Worm (Caenorhabditis elegans) whole organism, late embryonic: Measurements from ENCODE around the gene inx-1.

Experiments used
- C08G9.2 ChIP-seq: sonication (generic microtip); optimal IDR thresholded peaks from 2 replicates; lab custom pipeline; 2016; ENCODE audit warnings: mild to moderate bottlenecking, missing genetic modification characterization, moderate library complexity, missing compliant biosample characterization
- C38D4.7 ChIP-seq: fragments of 200-800 bp; sonication (Bioruptor generic); optimal IDR thresholded peaks from 2 replicates; lab custom pipeline; 2018; ENCODE audit warnings: mild to moderate bottlenecking, missing genetic modification characterization, moderate library complexity, missing compliant biosample characterization
- F13H6.1 ChIP-seq: sonication (generic microtip); optimal IDR thresholded peaks from 2 replicates; lab custom pipeline; 2016; ENCODE audit warnings: missing genetic modification characterization, missing compliant biosample characterization
- K09A11.1 ChIP-seq: sonication (generic microtip); optimal IDR thresholded peaks from 2 replicates; lab custom pipeline; 2017; ENCODE audit warnings: antibody characterized with exemption, mild to moderate bottlenecking, missing genetic modification characterization, missing compliant biosample characterization; ENCODE audit not compliant: insufficient read depth
- Y22D7AL.16 ChIP-seq: sonication (generic microtip); optimal IDR thresholded peaks from 2 replicates; lab custom pipeline; 2016; ENCODE audit warnings: missing genetic modification characterization, missing compliant biosample characterization
- ama-1 ChIP-seq: fragments of 150-350 bp; optimal IDR thresholded peaks from 2 replicates; lab custom pipeline; 2014
- ceh-19 ChIP-seq: fragments of 200-800 bp; sonication (Bioruptor generic); optimal IDR thresholded peaks from 2 replicates; lab custom pipeline; 2018; ENCODE audit warnings: mild to moderate bottlenecking, missing genetic modification characterization, missing compliant biosample characterization
- ceh-2 ChIP-seq: sonication (generic microtip); optimal IDR thresholded peaks from 2 replicates; lab custom pipeline; 2016; ENCODE audit warnings: missing genotype, missing genetic modification characterization, missing compliant biosample characterization
- ceh-22 ChIP-seq: sonication (generic microtip); optimal IDR thresholded peaks from 2 replicates; lab custom pipeline; 2017; ENCODE audit warnings: missing biosample characterization, missing genetic modification characterization
- ceh-24 ChIP-seq: sonication (generic microtip); optimal IDR thresholded peaks from 2 replicates; lab custom pipeline; 2016; ENCODE audit warnings: mild to moderate bottlenecking, missing genetic modification characterization, missing compliant biosample characterization
- ceh-31 ChIP-seq: sonication (generic microtip); optimal IDR thresholded peaks from 2 replicates; lab custom pipeline; 2016; ENCODE audit warnings: missing genetic modification characterization, missing compliant biosample characterization
- ceh-45 ChIP-seq: fragments of 200-800 bp; sonication (Bioruptor generic); IDR thresholded peaks from 2 replicates; pipeline ENCODE4 v1.3.6; 2022; ENCODE audit warnings: missing genetic modification reagents, missing genetic modification characterization, missing compliant biosample characterization
- ceh-48 ChIP-seq: sonication (generic microtip); optimal IDR thresholded peaks from 2 replicates; lab custom pipeline; 2016; ENCODE audit warnings: missing genetic modification characterization, inconsistent platforms, missing compliant biosample characterization
- ceh-9 ChIP-seq: sonication (generic microtip); optimal IDR thresholded peaks from 2 replicates; lab custom pipeline; 2016; ENCODE audit warnings: mild to moderate bottlenecking, missing genetic modification characterization, inconsistent platforms, missing compliant biosample characterization
- che-1 ChIP-seq: sonication (generic microtip); optimal IDR thresholded peaks from 2 replicates; lab custom pipeline; 2016; ENCODE audit warnings: mild to moderate bottlenecking, missing genetic modification characterization, missing compliant biosample characterization
- elt-4 ChIP-seq: sonication (generic microtip); optimal IDR thresholded peaks from 2 replicates; lab custom pipeline; 2016; ENCODE audit warnings: missing genetic modification characterization, missing compliant biosample characterization
- gmeb-2 ChIP-seq: sonication (generic microtip); optimal IDR thresholded peaks from 2 replicates; lab custom pipeline; 2016; ENCODE audit warnings: missing genetic modification characterization, inconsistent platforms, missing compliant biosample characterization
- hlh-13 ChIP-seq: fragments of 200-800 bp; sonication (Bioruptor generic); optimal IDR thresholded peaks from 2 replicates; lab custom pipeline; 2018; ENCODE audit warnings: mild to moderate bottlenecking, missing genetic modification characterization, missing compliant biosample characterization
- hlh-15 ChIP-seq: sonication (generic microtip); optimal IDR thresholded peaks from 2 replicates; lab custom pipeline; 2016; ENCODE audit warnings: missing genetic modification characterization, missing compliant biosample characterization
- hlh-6 ChIP-seq: sonication (generic microtip); optimal IDR thresholded peaks from 2 replicates; lab custom pipeline; 2016; ENCODE audit warnings: missing genotype, missing genetic modification characterization, missing compliant biosample characterization
- nfya-1 ChIP-seq: sonication (generic microtip); optimal IDR thresholded peaks from 2 replicates; lab custom pipeline; 2017; ENCODE audit warnings: missing genetic modification characterization, mild to moderate bottlenecking, missing compliant biosample characterization, antibody characterized with exemption, moderate library complexity
- nhr-11 ChIP-seq: fragments of 150-350 bp; optimal IDR thresholded peaks from 2 replicates; lab custom pipeline; 2014; ENCODE audit warnings: missing biosample characterization, missing genetic modification characterization
- nhr-232 ChIP-seq: sonication (generic microtip); optimal IDR thresholded peaks from 2 replicates; lab custom pipeline; 2016; ENCODE audit warnings: missing genetic modification characterization, missing compliant biosample characterization
- odd-2 ChIP-seq: sonication (generic microtip); optimal IDR thresholded peaks from 2 replicates; lab custom pipeline; 2017; ENCODE audit warnings: antibody characterized with exemption, mild to moderate bottlenecking, missing genetic modification characterization, missing compliant biosample characterization
- pag-3 ChIP-seq: sonication (generic microtip); optimal IDR thresholded peaks from 2 replicates; lab custom pipeline; 2016; ENCODE audit warnings: missing compliant biosample characterization, missing genetic modification characterization, borderline replicate concordance
- pax-1 ChIP-seq: fragments of 150-350 bp; optimal IDR thresholded peaks from 2 replicates; lab custom pipeline; 2014; ENCODE audit warnings: missing biosample characterization, missing genetic modification characterization
- pha-4 ChIP-seq: fragments of 150-350 bp; optimal IDR thresholded peaks from 2 replicates; lab custom pipeline; 2018; ENCODE audit warnings: missing biosample characterization, missing genetic modification reagents, missing genetic modification characterization
- pros-1 ChIP-seq: fragments of 150-350 bp; optimal IDR thresholded peaks from 2 replicates; lab custom pipeline; 2014; ENCODE audit warnings: missing biosample characterization, missing genetic modification reagents, missing genetic modification characterization
- ref-2 ChIP-seq: sonication (generic microtip); optimal IDR thresholded peaks from 2 replicates; lab custom pipeline; 2016; ENCODE audit warnings: missing genetic modification characterization, missing compliant biosample characterization
- rnt-1 ChIP-seq: sonication (generic microtip); optimal IDR thresholded peaks from 2 replicates; lab custom pipeline; 2016; ENCODE audit warnings: missing genetic modification characterization, missing compliant biosample characterization
- syd-9 ChIP-seq: sonication (generic microtip); optimal IDR thresholded peaks from 2 replicates; lab custom pipeline; 2016; ENCODE audit warnings: mild to moderate bottlenecking, missing genetic modification characterization, moderate library complexity, missing compliant biosample characterization
- tbx-2 ChIP-seq: sonication (generic microtip); optimal IDR thresholded peaks from 2 replicates; lab custom pipeline; 2016; ENCODE audit warnings: missing genetic modification characterization, missing compliant biosample characterization
- unc-3 ChIP-seq, 2 experiments: fragments of 200-800 bp in 1 of 2; sonication (Bioruptor generic) in 1 of 2; sonication (generic microtip) in 1 of 2; conservative IDR thresholded peaks in 1 of 2; optimal IDR thresholded peaks in 1 of 2; 2 replicates each; pipeline versions ENCODE4 v1.3.6 to Lab custom; 2016 to 2022; ENCODE audit warnings: missing compliant biosample characterization in 2 of 2, missing genetic modification characterization in 2 of 2, missing genetic modification reagents in 1 of 2
- unc-42 ChIP-seq: sonication (generic microtip); optimal IDR thresholded peaks from 2 replicates; lab custom pipeline; 2016; ENCODE audit warnings: missing genotype, missing genetic modification characterization, missing compliant biosample characterization
- unc-55 ChIP-seq: sonication (generic microtip); optimal IDR thresholded peaks from 2 replicates; lab custom pipeline; 2017; ENCODE audit warnings: missing biosample characterization, missing genetic modification reagents, missing genetic modification characterization

The inx-1 gene

DNA sequence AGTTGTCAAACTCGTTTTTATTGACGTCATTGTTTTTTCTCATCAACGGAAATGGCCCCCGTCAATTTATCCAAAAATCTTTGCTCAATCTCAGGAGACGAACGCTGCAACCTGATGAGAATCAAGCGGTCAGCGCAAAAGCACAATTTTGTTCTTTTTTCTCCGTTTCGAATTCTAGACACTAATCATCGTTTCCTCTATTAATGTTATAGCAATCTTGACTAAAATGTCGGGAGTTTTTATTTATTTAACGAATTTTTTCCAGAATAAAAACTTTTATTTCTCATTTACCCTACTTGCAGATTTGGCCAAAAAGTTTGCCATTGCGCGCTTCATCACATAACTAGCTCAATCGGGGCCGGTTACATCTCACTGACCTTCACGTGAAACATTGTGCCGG is 33.1 kb upstream of the inx-1 start, which contains the start of gene F01E11.18:
TSS of gene F01E11.18 (plus strand) at position 301 of the 400 bp plus-strand sequence.
- TF ChIP-seq F13H6.1 (tag; lab: Kevin White, UChicago): no peak

- no peak for TF ChIP-seq syd-9 (tag; lab: Kevin White, UChicago)
- no peak for TF ChIP-seq pros-1
- no peak for TF ChIP-seq ceh-2 (tag; lab: Kevin White, UChicago)
- no peak for TF ChIP-seq gmeb-2 (tag; lab: Kevin White, UChicago)
- no peak for TF ChIP-seq ceh-48 (tag; lab: Kevin White, UChicago)
- no peak for TF ChIP-seq hlh-15 (tag; lab: Kevin White, UChicago)
- TF ChIP-seq unc-55 (GFP tag; lab: Kevin White, UChicago): no peak
- TF ChIP-seq ceh-22 (tag; lab: Kevin White, UChicago): no peak
- no peak for TF ChIP-seq ceh-24 (tag; lab: Kevin White, UChicago)
Observed at ce11 chrX:6988212-6988611, 32.0 kb upstream of the inx-1 start.

DNA sequence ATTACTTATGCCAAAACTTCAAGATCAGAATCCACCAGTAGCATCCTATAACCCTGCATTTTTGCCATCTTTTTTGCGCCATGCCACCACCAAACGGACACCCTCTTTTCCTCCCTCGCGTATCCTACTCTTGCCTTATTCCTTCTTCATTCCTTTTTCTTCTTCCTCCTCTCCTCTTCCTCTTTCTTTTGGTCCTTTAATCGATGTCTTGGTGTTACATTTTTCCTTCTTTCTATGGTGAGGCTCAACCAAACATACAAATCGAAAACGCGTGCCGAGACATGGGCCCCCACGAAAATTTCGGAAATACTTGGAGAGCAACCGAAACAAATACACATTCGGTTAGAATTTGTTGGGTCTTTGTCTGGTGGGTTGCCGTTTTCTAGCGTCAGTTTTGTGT is 15.1 kb upstream of the inx-1 start:
- TF ChIP-seq ceh-2 (tag; lab: Kevin White, UChicago): no peak
- no peak for TF ChIP-seq pha-4 (tag; lab: Kevin White, UChicago)
- no peak for TF ChIP-seq rnt-1 (tag; lab: Kevin White, UChicago)
- TF ChIP-seq ceh-31 (tag; lab: Kevin White, UChicago): peak; percentile 28
- peak; percentile 33 for TF ChIP-seq ceh-19 (GFP tag; lab: Kevin White, UChicago)
- no peak for TF ChIP-seq hlh-6 (tag; lab: Kevin White, UChicago)
- no peak for TF ChIP-seq che-1 (tag; lab: Kevin White, UChicago)
- TF ChIP-seq C08G9.2 (tag; lab: Kevin White, UChicago): no peak
- peak; percentile 46 for TF ChIP-seq ceh-48 (tag; lab: Kevin White, UChicago)
- no peak for TF ChIP-seq Y22D7AL.16
- no peak for TF ChIP-seq ceh-45 (GFP tag; lab: Robert Waterston, UW)
- TF ChIP-seq tbx-2 (tag; lab: Kevin White, UChicago): peak; percentile 15
- TF ChIP-seq nhr-232 (tag; lab: Kevin White, UChicago): no peak
- no peak for TF ChIP-seq pag-3 (tag; lab: Kevin White, UChicago)
- no peak for TF ChIP-seq ama-1 (lab: Kevin White, UChicago)
- TF ChIP-seq unc-3 (GFP tag; conservative IDR thresholded peaks at IDR 0.05; lab: Robert Waterston, UW): no peak
- TF ChIP-seq unc-3 (tag; optimal IDR thresholded peaks at IDR 0.05; lab: Kevin White, UChicago): no peak
- no peak for TF ChIP-seq elt-4 (tag; lab: Kevin White, UChicago)
- TF ChIP-seq unc-42 (tag; lab: Kevin White, UChicago): no peak
- TF ChIP-seq ref-2 (tag; lab: Kevin White, UChicago): no peak
- peak; percentile 43 for TF ChIP-seq nfya-1 (tag; lab: Kevin White, UChicago)
- TF ChIP-seq, all 69 proteins: peak for 5

DNA sequence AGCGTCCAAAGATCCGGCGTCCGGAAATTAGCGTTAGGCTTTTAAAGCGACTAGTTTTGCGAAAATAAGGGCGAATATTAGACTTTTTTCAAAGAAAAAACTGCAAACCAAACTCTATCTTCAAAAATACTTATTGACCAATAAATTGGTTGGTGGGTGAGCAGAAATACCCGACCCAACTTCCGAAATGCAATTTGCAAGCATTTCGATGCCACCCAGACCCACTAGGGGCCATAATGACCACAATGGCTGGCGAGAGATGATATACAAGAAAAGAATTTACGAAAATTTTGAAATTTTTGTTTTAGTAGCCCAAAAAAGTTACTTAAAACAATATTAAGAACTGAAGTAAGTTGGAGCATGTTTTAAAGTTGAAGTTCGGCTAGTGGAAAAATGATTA is 13.9 kb upstream of the inx-1 start:
- TF ChIP-seq unc-42 (tag; lab: Kevin White, UChicago) (peak; percentile 66), che-1 (tag; lab: Kevin White, UChicago) (no peak)

- TF ChIP-seq elt-4 (tag; lab: Kevin White, UChicago) (no peak), pax-1 (tag; lab: Kevin White, UChicago) (no peak), ceh-9 (tag; lab: Kevin White, UChicago) (no peak), che-1 (tag; lab: Kevin White, UChicago) (no peak), pha-4 (tag; lab: Kevin White, UChicago) (no peak), ceh-2 (tag; lab: Kevin White, UChicago) (no peak)
- TF ChIP-seq, all 69 proteins: peak for 0
Observed at ce11 chrX:6968553-6968952, 12.4 kb upstream of the inx-1 start.

DNA sequence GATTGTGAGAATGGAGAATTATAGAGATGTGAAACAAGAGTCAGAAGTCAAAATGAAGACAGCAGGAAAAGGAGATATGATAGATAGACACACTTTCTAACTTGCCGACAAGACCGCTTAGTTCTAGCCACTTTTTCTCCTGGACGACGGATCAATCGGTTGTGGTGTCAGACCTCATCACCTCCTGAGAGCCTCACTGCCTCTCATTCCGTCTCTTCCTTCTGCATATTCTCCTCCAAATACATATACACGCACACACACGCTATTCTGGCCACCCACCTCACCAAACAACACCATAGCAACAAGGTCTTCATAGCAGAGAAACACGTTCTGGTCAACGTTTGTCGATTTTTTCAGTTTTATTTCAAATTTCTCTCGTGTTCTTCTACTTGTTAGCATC is 10.9 kb upstream of the inx-1 start, which contains the start of gene F01E11.3:
TSS of gene F01E11.3 (plus strand) at position 301 of the 400 bp plus-strand sequence.
- TF ChIP-seq K09A11.1 (tag; lab: Kevin White, UChicago) (no peak), pag-3 (tag; lab: Kevin White, UChicago) (no peak), tbx-2 (tag; lab: Kevin White, UChicago) (no peak), C38D4.7 (GFP tag; lab: Kevin White, UChicago) (no peak), hlh-13 (GFP tag; lab: Kevin White, UChicago) (no peak), odd-2 (tag; lab: Kevin White, UChicago) (no peak), nhr-11 (tag; lab: Kevin White, UChicago) (no peak)
